Worm (Caenorhabditis elegans): ENCODE data around the gene T23G7.2.

T23G7.2 gene

ce11 chrII:9196325-9196724, 23.6 kb upstream of the T23G7.2 start:
- TF ChIP-seq pha-4 (tag; optimal IDR thresholded peaks at IDR 0.05): peak; percentile 50
- TF ChIP-seq pqm-1 (tag; optimal IDR thresholded peaks at IDR 0.05): peak; percentile 76
- TF ChIP-seq elt-2 (tag; optimal IDR thresholded peaks at IDR 0.05): peak; percentile 79
- TF ChIP-seq jun-1 (tag; optimal IDR thresholded peaks at IDR 0.05): no peak
- TF ChIP-seq ztf-4 (tag; optimal IDR thresholded peaks at IDR 0.05): no peak

- TF ChIP-seq mdl-1 (tag; optimal IDR thresholded peaks at IDR 0.05): no peak
Observed at ce11 chrII:9194195-9194594, 21.4 kb upstream of the T23G7.2 start, which contains the start of gene twk-4. Gene twk-4 (minus strand): TSS chrII:9194295.

ce11 chrII:9190513-9191099, 17.9 kb upstream of the T23G7.2 start:
- peak; percentile 60 for TF ChIP-seq elt-1 (tag; optimal IDR thresholded peaks at IDR 0.05)
- no peak for TF ChIP-seq unc-62 (GFP tag; optimal IDR thresholded peaks at IDR 0.05)
- TF ChIP-seq elt-3 (tag; optimal IDR thresholded peaks at IDR 0.05): no peak
- TF ChIP-seq ceh-28 (tag; optimal IDR thresholded peaks at IDR 0.05): no peak
- peak; percentile 78 for TF ChIP-seq nhr-23 (tag; optimal IDR thresholded peaks at IDR 0.05)
- TF ChIP-seq zag-1 (tag; optimal IDR thresholded peaks at IDR 0.05): no peak
- no peak for TF ChIP-seq sea-2 (GFP tag; optimal IDR thresholded peaks at IDR 0.05)
- no peak for TF ChIP-seq jun-1 (tag; optimal IDR thresholded peaks at IDR 0.05)
- no peak for TF ChIP-seq fkh-10 (GFP tag; optimal IDR thresholded peaks at IDR 0.05)
- TF ChIP-seq ama-1 (optimal IDR thresholded peaks at IDR 0.05): no peak
- TF ChIP-seq hmg-11 (tag; optimal IDR thresholded peaks at IDR 0.05): no peak
- no peak for TF ChIP-seq lin-39 (tag; optimal IDR thresholded peaks at IDR 0.05)
- no peak for TF ChIP-seq ceh-9 (tag; optimal IDR thresholded peaks at IDR 0.05)
- no peak for TF ChIP-seq egl-5 (tag; optimal IDR thresholded peaks at IDR 0.05)

- TF ChIP-seq skn-1 (tag; optimal IDR thresholded peaks at IDR 0.05): no peak
- TF ChIP-seq pha-4 (tag; optimal IDR thresholded peaks at IDR 0.05): no peak
- no peak for TF ChIP-seq mml-1 (tag; optimal IDR thresholded peaks at IDR 0.05)
- TF ChIP-seq nhr-23 (tag; optimal IDR thresholded peaks at IDR 0.05): peak; percentile 83
- TF ChIP-seq jun-1 (tag; optimal IDR thresholded peaks at IDR 0.05): no peak
- TF ChIP-seq nhr-25 (tag; optimal IDR thresholded peaks at IDR 0.05): peak; percentile 75
- no peak for TF ChIP-seq aly-2 (tag; optimal IDR thresholded peaks at IDR 0.05)
- TF ChIP-seq hmg-11 (tag; optimal IDR thresholded peaks at IDR 0.05): no peak
- TF ChIP-seq lin-15B (tag; optimal IDR thresholded peaks at IDR 0.05): no peak
- peak; percentile 1 for TF ChIP-seq elt-1 (tag; optimal IDR thresholded peaks at IDR 0.05)
- no peak for TF ChIP-seq egl-5 (tag; optimal IDR thresholded peaks at IDR 0.05)
- no peak for TF ChIP-seq elt-2 (tag; optimal IDR thresholded peaks at IDR 0.05)
Observed at ce11 chrII:9189648-9190047, 16.9 kb upstream of the T23G7.2 start.

ce11 chrII:9188380-9188779, 15.6 kb upstream of the T23G7.2 start, which contains the start of gene sym-2:
Gene sym-2 (minus strand): TSS chrII:9188480.
- TF ChIP-seq nhr-23 (tag; optimal IDR thresholded peaks at IDR 0.05) (peak; percentile 40), nhr-25 (tag; optimal IDR thresholded peaks at IDR 0.05) (peak; percentile 23), snpc-4 (tag; optimal IDR thresholded peaks at IDR 0.05) (no peak), nhr-77 (tag; optimal IDR thresholded peaks at IDR 0.05) (no peak), nfya-1 (tag; optimal IDR thresholded peaks at IDR 0.05; ENCODE audit: insufficient read depth) (no peak)

- peak; percentile 95 for TF ChIP-seq pha-4 (tag; optimal IDR thresholded peaks at IDR 0.05)
- TF ChIP-seq zag-1 (tag; optimal IDR thresholded peaks at IDR 0.05): no peak
- no peak for TF ChIP-seq ceh-16 (tag; optimal IDR thresholded peaks at IDR 0.05)
- no peak for TF ChIP-seq unc-39 (tag; optimal IDR thresholded peaks at IDR 0.05)
Observed at ce11 chrII:9185915-9186314, 13.2 kb upstream of the T23G7.2 start.

ce11 chrII:9181155-9181554, 8.4 kb upstream of the T23G7.2 start:
- TF ChIP-seq elt-1 (tag; optimal IDR thresholded peaks at IDR 0.05): no peak
- no peak for TF ChIP-seq mml-1 (tag; optimal IDR thresholded peaks at IDR 0.05)
- TF ChIP-seq pqm-1 (tag; optimal IDR thresholded peaks at IDR 0.05): peak; percentile 51
- TF ChIP-seq lsy-12 (tag; optimal IDR thresholded peaks at IDR 0.05): no peak
- peak; percentile 48 for TF ChIP-seq pha-4 (tag; optimal IDR thresholded peaks at IDR 0.05)
- TF ChIP-seq elt-2 (tag; optimal IDR thresholded peaks at IDR 0.05): peak; percentile 60
